Fruit fly (Drosophila melanogaster) whole organism, pupa: ENCODE data around the gene CG10254.

ENCODE experiments used
- CG10348 ChIP-seq: fragments of 200-800 bp; sonication (Bioruptor generic); IDR thresholded peaks from 2 replicates; pipeline ENCODE4 v1.3.6; 2022; ENCODE audit warnings: missing biosample characterization, missing genetic modification characterization
- CG12605 ChIP-seq: fragments of 200-800 bp; sonication (Bioruptor generic); IDR thresholded peaks from 2 replicates; pipeline ENCODE4 v1.3.6; 2022; ENCODE audit warnings: missing biosample characterization, missing genetic modification characterization
- CG13204 ChIP-seq: fragments of 200-800 bp; sonication (Bioruptor generic); optimal IDR thresholded peaks from 2 replicates; lab custom pipeline; 2018; ENCODE audit warnings: missing biosample characterization, mild to moderate bottlenecking, missing genetic modification characterization, moderate library complexity
- CG14655 ChIP-seq: fragments of 200-800 bp; sonication (Bioruptor generic); optimal IDR thresholded peaks from 3 replicates; lab custom pipeline; 2017; ENCODE audit warnings: mild to moderate bottlenecking, missing biosample characterization, missing genetic modification reagents, missing genetic modification characterization
- CG15710 ChIP-seq: fragments of 200-800 bp; sonication (Bioruptor generic); optimal IDR thresholded peaks from 2 replicates; lab custom pipeline; 2018; ENCODE audit warnings: missing biosample characterization, mild to moderate bottlenecking, missing genetic modification characterization, moderate library complexity
- CG17806 ChIP-seq: fragments of 200-800 bp; sonication (Bioruptor generic); optimal IDR thresholded peaks from 2 replicates; lab custom pipeline; 2018; ENCODE audit warnings: missing biosample characterization, mild to moderate bottlenecking, missing genetic modification characterization, moderate library complexity
- CG32121 ChIP-seq: fragments of 200-800 bp; sonication (Bioruptor generic); IDR thresholded peaks from 2 replicates; pipeline ENCODE4 v1.3.6; 2022; ENCODE audit warnings: missing biosample characterization, missing genetic modification characterization
- CG34367 ChIP-seq: fragments of 200-800 bp; sonication (Bioruptor generic); optimal IDR thresholded peaks from 2 replicates; lab custom pipeline; 2018; ENCODE audit warnings: missing biosample characterization, mild to moderate bottlenecking, missing genetic modification characterization
- CG4496 ChIP-seq: fragments of 200-800 bp; sonication (Bioruptor generic); IDR thresholded peaks from 3 replicates; pipeline ENCODE4 v1.3.6; 2022; ENCODE audit warnings: missing biosample characterization, missing genetic modification characterization
- CG8159 ChIP-seq: fragments of 200-800 bp; sonication (Bioruptor generic); optimal IDR thresholded peaks from 3 replicates; lab custom pipeline; 2018; ENCODE audit warnings: missing biosample characterization, mild to moderate bottlenecking, missing genetic modification characterization, moderate library complexity
- CG8301 ChIP-seq: fragments of 200-800 bp; sonication (Bioruptor generic); optimal IDR thresholded peaks from 2 replicates; lab custom pipeline; 2018; ENCODE audit warnings: missing biosample characterization, mild to moderate bottlenecking, missing genetic modification characterization
- CG9948 ChIP-seq: fragments of 200-800 bp; sonication (Bioruptor generic); optimal IDR thresholded peaks from 2 replicates; lab custom pipeline; 2018; ENCODE audit warnings: missing biosample characterization, mild to moderate bottlenecking, missing genetic modification characterization, moderate library complexity
- D1 ChIP-seq: fragments of 200-800 bp; sonication (Bioruptor generic); optimal IDR thresholded peaks from 2 replicates; lab custom pipeline; 2018; ENCODE audit warnings: missing biosample characterization, mild to moderate bottlenecking, missing genetic modification characterization, moderate library complexity
- EcR ChIP-seq: fragments of 200-800 bp; sonication (Bioruptor generic); optimal IDR thresholded peaks from 3 replicates; lab custom pipeline; 2019; ENCODE audit warnings: missing biosample characterization, missing genetic modification characterization, mild to moderate bottlenecking, moderate library complexity, missing genetic modification reagents
- Ets98B ChIP-seq: fragments of 200-800 bp; sonication (Bioruptor generic); IDR thresholded peaks from 2 replicates; pipeline ENCODE4 v1.3.6; 2022; ENCODE audit warnings: missing biosample characterization, missing genetic modification characterization
- Pif1A ChIP-seq: fragments of 200-800 bp; sonication (Bioruptor generic); optimal IDR thresholded peaks from 3 replicates; lab custom pipeline; 2016; ENCODE audit warnings: missing biosample characterization, missing genetic modification characterization
- Pif1B ChIP-seq: fragments of 200-800 bp; sonication (Bioruptor generic); optimal IDR thresholded peaks from 3 replicates; lab custom pipeline; 2016; ENCODE audit warnings: missing biosample characterization, missing genetic modification characterization
- Snoo ChIP-seq: fragments of 200-800 bp; sonication (Bioruptor generic); optimal IDR thresholded peaks from 3 replicates; lab custom pipeline; 2017; ENCODE audit warnings: missing biosample characterization, mild to moderate bottlenecking, missing genetic modification characterization, inconsistent platforms
- fd96Ca ChIP-seq: fragments of 200-800 bp; sonication (Bioruptor generic); IDR thresholded peaks from 3 replicates; pipeline ENCODE4 v1.3.6; 2022; ENCODE audit warnings: missing biosample characterization, missing genetic modification characterization
- gl ChIP-seq: fragments of 200-800 bp; sonication (Bioruptor generic); optimal IDR thresholded peaks from 2 replicates; lab custom pipeline; 2018; ENCODE audit warnings: missing biosample characterization, mild to moderate bottlenecking, missing genetic modification characterization
- rn ChIP-seq: fragments of 200-800 bp; sonication (Bioruptor generic); IDR thresholded peaks from 2 replicates; pipeline ENCODE4 v1.3.6; 2022; ENCODE audit warnings: missing biosample characterization, missing genetic modification characterization

The CG10254 gene

DNA sequence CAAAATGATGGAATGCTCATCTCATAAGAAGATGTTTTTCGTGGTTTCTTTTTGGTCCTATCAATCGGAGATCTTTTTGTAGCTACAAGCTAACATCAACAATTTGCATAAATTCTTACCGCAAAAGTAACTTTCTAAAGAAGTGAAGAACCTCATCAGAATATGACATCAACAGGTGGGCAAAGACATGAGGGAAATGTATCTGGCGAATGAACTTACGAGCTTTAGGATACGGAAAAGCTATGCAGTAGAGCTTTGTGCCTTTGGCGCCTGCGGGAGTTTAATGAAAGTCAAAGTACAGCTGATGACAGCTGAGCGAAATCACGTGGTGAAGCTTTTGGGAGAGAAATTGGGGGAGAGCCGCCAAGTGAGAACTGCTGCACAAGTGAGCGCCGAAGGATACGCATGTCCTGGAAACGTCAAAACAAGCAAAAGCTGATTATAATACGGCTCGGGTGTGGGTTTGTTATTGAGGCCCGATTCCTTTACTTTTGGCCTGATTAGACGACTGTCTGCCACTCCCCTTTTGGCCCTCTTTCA lies 28.0 kb downstream of the CG10254 start:
- TF ChIP-seq CG34367 (tag; lab: Kevin White, UChicago) (no peak), CG12605 (peak; percentile 72; the same call in 1 of the 2 replicates), rn (GFP tag; lab: Robert Waterston, UW) (no peak), Pif1B (GFP tag; lab: Kevin White, UChicago) (no peak), EcR (GFP tag; lab: Kevin White, UChicago) (no peak), CG15710 (tag; lab: Kevin White, UChicago) (no peak)

DNA sequence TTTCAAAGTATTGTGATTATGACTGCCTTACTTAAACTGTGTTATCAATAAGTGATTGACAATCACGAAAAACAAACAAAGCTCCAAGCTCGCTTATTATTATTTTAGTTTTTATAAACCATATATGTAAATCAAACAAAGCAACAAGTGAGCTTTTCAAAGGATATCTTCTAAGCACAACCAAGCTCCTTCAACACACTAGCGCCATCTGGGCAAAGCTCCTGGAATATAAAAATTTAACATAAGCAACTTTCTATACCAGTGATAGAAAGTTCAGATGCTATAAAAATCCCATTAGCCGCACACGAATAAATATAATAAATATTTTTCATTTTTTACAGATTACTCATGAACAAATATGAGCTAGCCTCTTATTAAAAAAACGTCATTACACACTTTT lies 30.3 kb downstream of the CG10254 start:
- no peak for TF ChIP-seq CG34367 (tag; lab: Kevin White, UChicago)
- 0 out of 2 replicates have a peak, but pooled peaks have one; percentile 20 for TF ChIP-seq CG12605

DNA sequence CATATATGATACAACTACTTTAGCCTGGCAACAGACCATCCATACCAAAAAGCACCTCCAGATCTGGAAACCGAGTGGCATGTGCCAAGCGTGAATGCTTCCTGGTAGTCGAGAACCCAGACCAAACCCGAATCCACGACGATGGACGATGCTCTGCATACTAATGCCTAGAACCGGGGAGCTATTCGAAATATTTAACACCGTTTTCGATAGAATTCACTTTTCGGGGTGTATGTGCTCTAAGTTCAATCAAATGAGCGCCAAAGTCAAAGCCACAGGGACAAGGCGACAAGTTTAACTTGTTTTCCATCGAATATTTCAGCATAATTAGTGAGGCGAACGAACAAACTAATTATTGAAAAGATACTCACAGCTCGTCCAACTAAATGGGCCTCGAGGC lies 32.0 kb downstream of the CG10254 start:
- no peak for TF ChIP-seq CG9948 (tag; lab: Kevin White, UChicago)
- no peak for TF ChIP-seq EcR (GFP tag; lab: Kevin White, UChicago)
- TF ChIP-seq CG8301 (tag; lab: Kevin White, UChicago), result no peak
- no peak for TF ChIP-seq fd96Ca (GFP tag; lab: Robert Waterston, UW)
- TF ChIP-seq CG14655 (GFP tag; lab: Kevin White, UChicago), result no peak
- TF ChIP-seq gl (tag; lab: Kevin White, UChicago), result no peak
- no peak for TF ChIP-seq CG32121 (GFP tag; lab: Robert Waterston, UW)
- TF ChIP-seq CG4496, result no peak
- no peak for TF ChIP-seq CG17806 (tag; lab: Kevin White, UChicago)
- TF ChIP-seq CG12605, result no peak
- no peak for TF ChIP-seq D1 (tag; lab: Kevin White, UChicago)
- TF ChIP-seq Pif1A, result no peak
- TF ChIP-seq Ets98B, result no peak
- no peak for TF ChIP-seq CG8159 (tag; lab: Kevin White, UChicago)
- no peak for TF ChIP-seq rn (GFP tag; lab: Robert Waterston, UW)
- no peak for TF ChIP-seq Snoo (tag; lab: Kevin White, UChicago)
- no peak for TF ChIP-seq CG15710 (tag; lab: Kevin White, UChicago)

DNA sequence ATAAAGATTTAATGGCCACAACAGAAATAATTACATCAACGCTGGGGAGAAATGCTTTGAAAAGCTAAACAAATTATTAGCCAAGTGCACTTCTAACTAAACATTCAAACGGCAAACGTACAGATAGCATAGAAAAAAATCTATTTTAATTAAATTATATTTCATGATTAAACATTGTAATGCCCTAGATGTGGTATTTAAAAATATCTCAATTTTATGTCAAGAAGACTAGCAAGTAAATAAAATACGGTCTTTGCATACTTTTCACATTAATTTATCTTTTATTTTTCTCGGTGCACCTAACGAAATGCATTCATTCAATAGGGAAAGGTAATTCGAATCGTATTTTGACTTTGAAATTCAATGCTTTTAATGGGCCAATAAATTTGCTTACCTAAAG lies 35.2 kb downstream of the CG10254 start:
- TF ChIP-seq CG4496 (no peak), CG9948 (tag; lab: Kevin White, UChicago) (no peak)

DNA sequence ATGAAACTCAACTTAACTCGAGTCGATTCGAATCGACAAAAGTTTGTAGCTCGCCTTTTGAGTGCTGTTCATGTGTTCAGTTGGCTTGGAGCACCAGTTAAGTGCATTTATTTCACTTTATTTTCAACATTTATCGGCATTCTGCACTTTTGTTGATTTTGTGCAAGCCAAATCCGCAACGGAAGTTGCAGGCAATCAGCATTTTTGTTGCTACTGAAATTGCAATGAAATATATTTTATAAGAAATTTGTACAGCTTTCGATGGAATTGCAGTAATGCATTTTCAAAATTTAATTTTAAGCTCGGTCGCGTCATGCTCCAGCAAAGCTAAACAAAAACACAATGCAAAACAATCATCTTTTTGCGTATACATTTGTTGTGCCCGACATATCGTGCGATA lies 35.8 kb downstream of the CG10254 start:
- TF ChIP-seq Pif1A (no peak), CG32121 (GFP tag; lab: Robert Waterston, UW) (no peak)

DNA sequence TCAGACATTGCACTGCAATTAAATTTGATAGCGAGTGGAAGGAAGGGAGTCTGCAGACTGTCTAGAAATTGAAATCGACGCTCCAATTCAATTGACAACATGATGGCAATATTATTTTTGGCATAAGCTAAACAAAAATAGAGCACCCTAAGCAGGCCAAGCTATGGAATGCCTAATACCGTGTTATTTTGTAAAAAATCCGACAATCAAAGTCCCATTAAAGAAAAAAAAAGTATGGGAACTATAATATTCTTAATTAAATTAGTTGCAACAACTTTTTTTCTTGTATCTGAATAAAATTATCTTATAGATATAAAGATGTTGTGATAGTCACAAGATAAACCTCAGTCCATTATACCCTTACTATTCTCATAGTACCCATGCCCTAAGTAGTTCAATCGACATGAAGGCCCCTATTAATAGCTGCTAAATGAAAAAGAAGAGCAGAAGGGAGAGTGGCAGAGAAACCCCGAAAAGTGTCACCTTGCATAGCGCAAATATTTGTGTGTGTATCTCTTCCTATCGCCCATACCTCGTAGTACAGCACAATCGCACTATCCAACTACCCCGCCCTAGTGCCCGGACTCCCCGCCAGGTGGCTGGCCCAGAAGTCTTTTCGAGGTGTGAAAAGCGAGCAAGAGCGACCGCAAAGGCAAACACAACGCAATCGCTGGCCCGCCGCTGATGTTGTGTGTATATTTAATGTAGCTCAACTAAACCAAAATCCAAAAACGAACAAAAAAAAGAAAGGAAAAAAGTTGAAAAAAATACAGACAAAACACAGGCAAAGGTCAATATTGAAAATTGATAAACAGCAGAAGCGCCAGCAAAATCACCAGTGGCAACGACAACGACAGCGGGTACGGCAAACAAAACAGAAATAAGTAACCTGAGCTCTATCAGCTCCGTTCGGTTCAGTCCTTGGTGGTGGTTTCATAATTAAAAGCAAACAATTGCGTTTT lies 37.1 kb downstream of the CG10254 start:
- TF ChIP-seq CG10348 (GFP tag; lab: Robert Waterston, UW) (no peak), CG12605 (peak; percentile 49; the same call in 1 of the 2 replicates), CG15710 (tag; lab: Kevin White, UChicago) (peak; percentile 25), CG8301 (tag; lab: Kevin White, UChicago) (no peak), CG13204 (GFP tag; lab: Kevin White, UChicago) (no peak), EcR (GFP tag; lab: Kevin White, UChicago) (peak; percentile 6), CG34367 (tag; lab: Kevin White, UChicago) (peak; percentile 7), CG9948 (tag; lab: Kevin White, UChicago) (no peak), fd96Ca (GFP tag; lab: Robert Waterston, UW) (no peak), CG14655 (GFP tag; lab: Kevin White, UChicago) (no peak), gl (tag; lab: Kevin White, UChicago) (no peak), Ets98B (no peak), Pif1A (peak; percentile 36), Snoo (tag; lab: Kevin White, UChicago) (peak; percentile 9), rn (GFP tag; lab: Robert Waterston, UW) (no peak), D1 (tag; lab: Kevin White, UChicago) (no peak), CG17806 (tag; lab: Kevin White, UChicago) (no peak), CG8159 (tag; lab: Kevin White, UChicago) (peak; percentile 9), Pif1B (GFP tag; lab: Kevin White, UChicago) (peak; percentile 52), CG32121 (GFP tag; lab: Robert Waterston, UW) (peak; percentile 59), CG4496 (no peak; the same call in 2 of the 3 replicates)
- TF ChIP-seq, all 21 proteins: peak for 9
